Worm (Caenorhabditis elegans) whole organism, early embryonic: ENCODE results near the gene fbxa-213.

Experiments used
- B0310.2 ChIP-seq: sonication (generic microtip); optimal IDR thresholded peaks from 2 replicates; lab custom pipeline; 2016; ENCODE audit warnings: mild to moderate bottlenecking, missing genetic modification characterization, missing compliant biosample characterization
- F13C5.2 ChIP-seq: sonication (generic microtip); optimal IDR thresholded peaks from 2 replicates; lab custom pipeline; 2017; ENCODE audit warnings: mild to moderate bottlenecking, missing genetic modification characterization, inconsistent platforms, missing compliant biosample characterization
- aly-1 ChIP-seq: sonication (generic microtip); optimal IDR thresholded peaks from 2 replicates; lab custom pipeline; 2016; ENCODE audit warnings: missing genetic modification characterization, missing compliant biosample characterization
- ama-1 ChIP-seq: fragments of 150-350 bp; optimal IDR thresholded peaks from 2 replicates; lab custom pipeline; 2014
- ceh-13 ChIP-seq: fragments of 200-800 bp; sonication (Bioruptor generic); optimal IDR thresholded peaks from 2 replicates; lab custom pipeline; 2018; ENCODE audit warnings: mild to moderate bottlenecking, missing genetic modification characterization, missing compliant biosample characterization
- ceh-36 ChIP-seq: sonication (generic microtip); optimal IDR thresholded peaks from 2 replicates; lab custom pipeline; 2016; ENCODE audit warnings: missing genetic modification characterization, inconsistent platforms, missing compliant biosample characterization
- ets-7 ChIP-seq: sonication (generic microtip); optimal IDR thresholded peaks from 2 replicates; lab custom pipeline; 2016; ENCODE audit warnings: missing genotype, missing genetic modification characterization, missing compliant biosample characterization
- flt-1 ChIP-seq: fragments of 200-800 bp; sonication (Bioruptor generic); IDR thresholded peaks from 2 replicates; pipeline ENCODE4 v1.3.6; 2022; ENCODE audit warnings: missing genetic modification characterization, missing compliant biosample characterization
- hmbx-1 ChIP-seq: sonication (generic microtip); optimal IDR thresholded peaks from 2 replicates; lab custom pipeline; 2016; ENCODE audit warnings: mild to moderate bottlenecking, missing genetic modification characterization, missing compliant biosample characterization
- hmg-4 ChIP-seq: fragments of 200-800 bp; sonication (Bioruptor generic); optimal IDR thresholded peaks from 2 replicates; lab custom pipeline; 2018; ENCODE audit warnings: mild to moderate bottlenecking, missing genetic modification characterization, missing compliant biosample characterization
- hnd-1 ChIP-seq: sonication (generic microtip); optimal IDR thresholded peaks from 2 replicates; lab custom pipeline; 2016; ENCODE audit warnings: missing genetic modification characterization, missing compliant biosample characterization
- pes-1 ChIP-seq: fragments of 200-800 bp; sonication (Bioruptor generic); IDR thresholded peaks from 2 replicates; pipeline ENCODE4 v1.3.6; 2022; ENCODE audit warnings: missing genetic modification reagents, missing genetic modification characterization, missing compliant biosample characterization
- scrt-1 ChIP-seq: fragments of 200-800 bp; sonication (Bioruptor generic); IDR thresholded peaks from 2 replicates; pipeline ENCODE4 v1.3.6; 2022; ENCODE audit warnings: missing genetic modification characterization, missing compliant biosample characterization
- sea-1 ChIP-seq: fragments of 200-800 bp; sonication (Bioruptor generic); conservative IDR thresholded peaks from 2 replicates; pipeline ENCODE4 v1.3.6; 2022; ENCODE audit warnings: missing genetic modification characterization, missing compliant biosample characterization
- tbx-11 ChIP-seq: fragments of 200-800 bp; sonication (Bioruptor generic); IDR thresholded peaks from 2 replicates; pipeline ENCODE4 v1.3.6; 2022; ENCODE audit warnings: missing genetic modification characterization, missing compliant biosample characterization
- tbx-37 ChIP-seq: fragments of 200-800 bp; sonication (Bioruptor generic); conservative IDR thresholded peaks from 2 replicates; pipeline ENCODE4 v1.3.6; 2022; ENCODE audit warnings: missing genetic modification reagents, missing genetic modification characterization, missing compliant biosample characterization
- tra-4 ChIP-seq: sonication (generic microtip); optimal IDR thresholded peaks from 2 replicates; lab custom pipeline; 2017; ENCODE audit warnings: missing genetic modification characterization, missing compliant biosample characterization

Gene fbxa-213

DNA sequence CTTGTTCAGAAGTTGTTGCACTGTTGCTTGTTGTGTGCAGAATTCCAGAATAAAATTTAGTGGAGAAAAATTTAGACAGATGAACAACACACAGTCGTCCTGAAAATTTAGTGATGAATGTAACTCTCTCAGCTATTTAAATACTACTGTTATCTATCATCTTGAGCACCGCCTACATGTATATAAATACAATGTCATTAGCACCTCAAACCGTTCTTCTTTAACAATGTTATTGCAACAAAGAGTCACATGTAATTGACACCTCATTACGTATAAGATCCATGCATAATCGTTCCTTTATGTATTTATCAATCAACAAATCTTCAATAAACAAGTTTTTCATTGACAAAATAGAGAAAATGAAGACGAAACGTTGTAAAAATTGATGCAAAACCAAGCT lies 12.1 kb upstream of the fbxa-213 start, which contains the start of gene Y51A2A.16:
Gene Y51A2A.16 (minus strand): TSS at position 101 of the 400 bp plus-strand sequence.
- no peak for TF ChIP-seq flt-1 (GFP tag; lab: Robert Waterston, UW)
- TF ChIP-seq hnd-1 = no peak
- TF ChIP-seq sea-1 = no peak
- no peak for TF ChIP-seq ceh-13 (GFP tag; lab: Kevin White, UChicago)
- TF ChIP-seq scrt-1 (GFP tag; lab: Robert Waterston, UW) = no peak
- no peak for TF ChIP-seq B0310.2 (tag; lab: Kevin White, UChicago)

DNA sequence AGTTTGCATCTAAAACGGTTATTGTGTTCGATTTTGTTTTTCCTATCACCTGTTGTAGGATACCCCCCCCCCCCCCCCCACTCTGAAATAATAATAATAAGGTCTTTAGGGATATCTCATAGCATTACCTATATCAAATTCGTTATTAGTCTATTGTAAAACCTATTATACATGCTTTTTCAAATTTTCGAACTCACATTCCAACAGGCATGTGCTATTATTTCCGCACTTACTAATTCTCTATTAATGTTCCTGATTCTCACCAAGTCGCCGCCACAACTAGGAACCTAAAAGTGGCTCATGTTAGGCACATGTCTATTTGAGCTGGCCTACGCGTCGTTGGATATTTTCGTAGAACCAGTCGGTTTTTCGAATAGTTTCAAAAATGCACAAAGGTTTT lies 1.8 kb upstream of the fbxa-213 start, which contains the start of gene Y37H2C.4:
Gene Y37H2C.4 (plus strand): TSS at position 301 of the 400 bp plus-strand sequence.
- no peak for TF ChIP-seq ama-1 (lab: Kevin White, UChicago)
- no peak for TF ChIP-seq ceh-13 (GFP tag; lab: Kevin White, UChicago)
- TF ChIP-seq scrt-1 (GFP tag; lab: Robert Waterston, UW) = no peak
- no peak for TF ChIP-seq flt-1 (GFP tag; lab: Robert Waterston, UW)
- TF ChIP-seq B0310.2 (tag; lab: Kevin White, UChicago) = no peak
- no peak for TF ChIP-seq tbx-37 (GFP tag; lab: Robert Waterston, UW)
- TF ChIP-seq tra-4 (tag; lab: Kevin White, UChicago) = no peak
- no peak for TF ChIP-seq aly-1 (tag; lab: Kevin White, UChicago)
- no peak for TF ChIP-seq ets-7
- no peak for TF ChIP-seq hmg-4
- TF ChIP-seq pes-1 (GFP tag; lab: Robert Waterston, UW) = no peak
- TF ChIP-seq ceh-36 (tag; lab: Kevin White, UChicago) = no peak
- no peak for TF ChIP-seq hnd-1
- no peak for TF ChIP-seq F13C5.2 (tag; lab: Kevin White, UChicago)
- TF ChIP-seq tbx-11 (GFP tag; lab: Robert Waterston, UW) = no peak
- TF ChIP-seq hmbx-1 = no peak
- TF ChIP-seq sea-1 = no peak

- no peak for TF ChIP-seq ama-1 (lab: Kevin White, UChicago)
- TF ChIP-seq hmbx-1 = no peak
Measured at ce11 chrV:18269885-18270284, 1.2 kb upstream of the fbxa-213 start, which contains the start of gene skr-6. skr-6 (minus strand) TSS chrV:18269985.

- TF ChIP-seq ceh-36 (tag; lab: Kevin White, UChicago) = no peak
- TF ChIP-seq scrt-1 (GFP tag; lab: Robert Waterston, UW) = no peak
- no peak for TF ChIP-seq F13C5.2 (tag; lab: Kevin White, UChicago)
- TF ChIP-seq flt-1 (GFP tag; lab: Robert Waterston, UW) = no peak
- no peak for TF ChIP-seq hmbx-1
- TF ChIP-seq hmg-4 = no peak
- TF ChIP-seq hnd-1 = no peak
- TF ChIP-seq tbx-37 (GFP tag; lab: Robert Waterston, UW) = no peak
- TF ChIP-seq tbx-11 (GFP tag; lab: Robert Waterston, UW) = no peak
- no peak for TF ChIP-seq pes-1 (GFP tag; lab: Robert Waterston, UW)
- TF ChIP-seq tra-4 (tag; lab: Kevin White, UChicago) = no peak
- TF ChIP-seq ama-1 (lab: Kevin White, UChicago) = no peak
- no peak for TF ChIP-seq sea-1
- TF ChIP-seq ceh-13 (GFP tag; lab: Kevin White, UChicago) = no peak
- TF ChIP-seq ets-7 = no peak
- TF ChIP-seq B0310.2 (tag; lab: Kevin White, UChicago) = no peak
- TF ChIP-seq aly-1 (tag; lab: Kevin White, UChicago) = no peak
Measured at ce11 chrV:18266238-18266637, 2.4 kb downstream of the fbxa-213 start, which contains the start of gene R10E8.6. R10E8.6 (minus strand) TSS chrV:18266391.

ce11 chrV:18265514-18265913 lies 3.1 kb downstream of the fbxa-213 start:
- no peak for TF ChIP-seq flt-1 (GFP tag; lab: Robert Waterston, UW)
- no peak for TF ChIP-seq ceh-36 (tag; lab: Kevin White, UChicago)
- no peak for TF ChIP-seq sea-1
- no peak for TF ChIP-seq scrt-1 (GFP tag; lab: Robert Waterston, UW)
- no peak for TF ChIP-seq hnd-1
- TF ChIP-seq tbx-37 (GFP tag; lab: Robert Waterston, UW) = no peak
- TF ChIP-seq F13C5.2 (tag; lab: Kevin White, UChicago) = no peak
- no peak for TF ChIP-seq hmbx-1

DNA sequence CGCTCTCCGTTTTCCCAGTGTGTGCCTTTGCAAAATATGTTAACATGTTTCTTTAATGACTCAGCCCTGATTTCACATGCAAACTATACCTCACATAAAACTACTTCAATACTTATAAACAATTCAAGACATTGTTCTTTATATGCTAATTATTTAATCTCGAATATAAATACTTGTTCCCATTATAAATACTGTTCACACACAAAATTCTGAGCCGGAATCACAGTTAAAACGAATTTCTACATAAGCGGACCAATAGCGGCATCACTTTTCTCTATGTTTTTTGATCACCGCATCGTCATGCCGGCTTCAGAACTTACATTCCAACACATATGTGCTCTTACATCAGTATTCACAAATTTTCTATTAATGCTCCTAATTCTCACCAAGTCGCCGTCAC lies 14.2 kb downstream of the fbxa-213 start, which contains the start of gene R10E8.5:
Gene R10E8.5 (plus strand): TSS at position 301 of the 400 bp plus-strand sequence.
- no peak for TF ChIP-seq sea-1
- TF ChIP-seq scrt-1 (GFP tag; lab: Robert Waterston, UW) = no peak
- no peak for TF ChIP-seq B0310.2 (tag; lab: Kevin White, UChicago)
- no peak for TF ChIP-seq pes-1 (GFP tag; lab: Robert Waterston, UW)
- TF ChIP-seq tra-4 (tag; lab: Kevin White, UChicago) = no peak
- TF ChIP-seq hmg-4 = no peak
- TF ChIP-seq aly-1 (tag; lab: Kevin White, UChicago) = no peak
- no peak for TF ChIP-seq tbx-11 (GFP tag; lab: Robert Waterston, UW)
- TF ChIP-seq hmbx-1 = no peak
- TF ChIP-seq F13C5.2 (tag; lab: Kevin White, UChicago) = no peak
- no peak for TF ChIP-seq hnd-1
- no peak for TF ChIP-seq ets-7

DNA sequence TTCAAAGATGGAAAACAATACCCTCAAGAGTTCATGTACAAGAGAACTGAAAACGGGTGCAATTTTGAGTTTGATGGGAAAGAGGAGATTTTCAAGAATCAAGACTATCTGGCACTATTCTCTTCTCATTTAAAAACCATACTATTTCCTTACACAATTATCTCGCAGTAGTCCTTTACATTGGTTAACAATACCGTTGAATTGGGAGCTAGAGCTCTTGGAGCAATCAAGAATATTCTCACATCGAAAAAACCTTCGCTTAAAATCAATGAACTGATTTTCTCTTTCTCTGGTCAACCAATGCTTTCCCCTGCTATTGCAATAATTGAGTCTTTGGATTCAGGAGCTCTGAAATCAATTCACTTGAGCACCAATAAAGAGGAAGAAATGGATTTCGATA lies 15.2 kb downstream of the fbxa-213 start, which contains the start of gene R10E8.2:
Gene R10E8.2 (plus strand): TSS at position 301 of the 400 bp plus-strand sequence.
- no peak for TF ChIP-seq hmg-4
- no peak for TF ChIP-seq hmbx-1
- no peak for TF ChIP-seq pes-1 (GFP tag; lab: Robert Waterston, UW)
- no peak for TF ChIP-seq hnd-1
- no peak for TF ChIP-seq F13C5.2 (tag; lab: Kevin White, UChicago)
- no peak for TF ChIP-seq tbx-37 (GFP tag; lab: Robert Waterston, UW)
- no peak for TF ChIP-seq tra-4 (tag; lab: Kevin White, UChicago)
- TF ChIP-seq scrt-1 (GFP tag; lab: Robert Waterston, UW) = no peak
- TF ChIP-seq aly-1 (tag; lab: Kevin White, UChicago) = no peak
- TF ChIP-seq sea-1 = no peak
- TF ChIP-seq ceh-13 (GFP tag; lab: Kevin White, UChicago) = no peak
- no peak for TF ChIP-seq B0310.2 (tag; lab: Kevin White, UChicago)
- no peak for TF ChIP-seq tbx-11 (GFP tag; lab: Robert Waterston, UW)
- no peak for TF ChIP-seq ama-1 (lab: Kevin White, UChicago)
